Worm (Caenorhabditis elegans): Measurements from ENCODE around the gene rsp-7.

Gene rsp-7

ce11 chrII:10706901-10707300 is 47.9 kb downstream of the rsp-7 start, which contains the start of gene col-80:
col-80 (plus strand) TSS chrII:10707201.
- no peak for TF ChIP-seq nhr-77 (tag; optimal IDR thresholded peaks at IDR 0.05)
- no peak for TF ChIP-seq nhr-28 (tag; optimal IDR thresholded peaks at IDR 0.05)
- no peak for TF ChIP-seq efl-1 (optimal IDR thresholded peaks at IDR 0.05)
- TF ChIP-seq efl-1 (GFP tag; optimal IDR thresholded peaks at IDR 0.05 in 1 of 2): peak in 1 of 2 experiments; percentile 69

ce11 chrII:10707439-10708096 is 48.6 kb downstream of the rsp-7 start:
- TF ChIP-seq nhr-19 (GFP tag; conservative IDR thresholded peaks at IDR 0.05) (no peak), mab-9 (GFP tag; IDR thresholded peaks at IDR 0.05) (no peak), zip-4 (GFP tag; optimal IDR thresholded peaks at IDR 0.05) (no peak), fkh-10 (GFP tag; optimal IDR thresholded peaks at IDR 0.05) (no peak)

ce11 chrII:10708660-10709059 is 49.7 kb downstream of the rsp-7 start, which contains the start of gene bli-1:
bli-1 (plus strand) TSS chrII:10708960.
- no peak for TF ChIP-seq nhr-71 (tag; optimal IDR thresholded peaks at IDR 0.05)

Measured in whole organism, L1 larva.